Worm (Caenorhabditis elegans) whole organism, mixed stage, embryonic: ENCODE results near the gene B0228.6.

Experiments used
- blmp-1 ChIP-seq: fragments of 150-350 bp; optimal IDR thresholded peaks from 2 replicates; lab custom pipeline; 2014; ENCODE audit warnings: missing biosample characterization, missing genetic modification characterization
- ceh-39 ChIP-seq: fragments of 150-350 bp; optimal IDR thresholded peaks from 2 replicates; lab custom pipeline; 2014; ENCODE audit warnings: missing biosample characterization, missing genetic modification characterization
- ceh-83 ChIP-seq: fragments of 200-800 bp; sonication (Bioruptor generic); optimal IDR thresholded peaks from 2 replicates; lab custom pipeline; 2018; ENCODE audit warnings: mild to moderate bottlenecking, missing genetic modification characterization, missing compliant biosample characterization
- elt-3 ChIP-seq: fragments of 150-350 bp; optimal IDR thresholded peaks from 2 replicates; lab custom pipeline; 2014; ENCODE audit warnings: missing biosample characterization, missing genetic modification characterization
- lsy-2 ChIP-seq: fragments of 150-350 bp; optimal IDR thresholded peaks from 2 replicates; lab custom pipeline; 2014; ENCODE audit warnings: missing biosample characterization, missing genetic modification characterization
- mab-5 ChIP-seq: fragments of 150-350 bp; optimal IDR thresholded peaks from 2 replicates; lab custom pipeline; 2014; ENCODE audit warnings: missing biosample characterization, missing genetic modification characterization
- nhr-76 ChIP-seq: sonication (generic microtip); optimal IDR thresholded peaks from 2 replicates; lab custom pipeline; 2017; ENCODE audit warnings: missing biosample characterization, missing genetic modification characterization
- pha-4 ChIP-seq: fragments of 150-350 bp; optimal IDR thresholded peaks from 2 replicates; lab custom pipeline; 2018; ENCODE audit warnings: missing biosample characterization, missing genetic modification reagents, missing genetic modification characterization
- snpc-4 ChIP-seq: fragments of 150-350 bp; optimal IDR thresholded peaks from 2 replicates; lab custom pipeline; 2014; ENCODE audit warnings: missing biosample characterization, missing genetic modification characterization
- unc-62 ChIP-seq: fragments of 150-350 bp; optimal IDR thresholded peaks from 2 replicates; lab custom pipeline; 2014; ENCODE audit warnings: missing biosample characterization, missing genetic modification reagents, missing genetic modification characterization

ce11 chrII:7736725-7737124 is 18.2 kb downstream of the B0228.6 start:
- TF ChIP-seq lsy-2 (tag; lab: Kevin White, UChicago) (no peak), ceh-39 (tag; lab: Kevin White, UChicago) (no peak), pha-4 (tag; lab: Kevin White, UChicago) (no peak), blmp-1 (tag; lab: Kevin White, UChicago) (no peak), ceh-83 (no peak), snpc-4 (tag; lab: Kevin White, UChicago) (no peak), unc-62 (GFP tag; lab: Kevin White, UChicago) (no peak), nhr-76 (tag; lab: Kevin White, UChicago) (no peak), mab-5 (tag; lab: Kevin White, UChicago) (no peak), elt-3 (tag; lab: Kevin White, UChicago) (no peak)
